Worm (Caenorhabditis elegans): ENCODE results near the gene csp-1.

- no peak for TF ChIP-seq ztf-22 (GFP tag; optimal IDR thresholded peaks at IDR 0.05)
- TF ChIP-seq ZK185.1 (tag; optimal IDR thresholded peaks at IDR 0.05; ENCODE audit: poor library complexity, severe bottlenecking), result no peak
- TF ChIP-seq sea-2 (GFP tag; IDR thresholded peaks at IDR 0.05), result no peak
- no peak for TF ChIP-seq K12H6.12 (tag; optimal IDR thresholded peaks at IDR 0.05)
- TF ChIP-seq aptf-2 (GFP tag; conservative IDR thresholded peaks at IDR 0.05), result no peak
- no peak for TF ChIP-seq B0336.3 (GFP tag; IDR thresholded peaks at IDR 0.05)
- TF ChIP-seq ccch-3 (GFP tag; optimal IDR thresholded peaks at IDR 0.05), result no peak
- TF ChIP-seq mxl-1 (tag; optimal IDR thresholded peaks at IDR 0.05), result no peak
- TF ChIP-seq ceh-40 (GFP tag; IDR thresholded peaks at IDR 0.05), result no peak
- TF ChIP-seq madf-6 (GFP tag; IDR thresholded peaks at IDR 0.05), result no peak
Measured at ce11 chrII:13617808-13618207, 16.8 kb downstream of the csp-1 start, which contains the start of gene gst-12.

All from whole organism, young adult.